Fruit fly (Drosophila melanogaster) whole organism, wandering third instar larva: ENCODE measurements around the gene CG45154.

Experiments
- CG32264 ChIP-seq: fragments of 200-800 bp; sonication (Bioruptor generic); optimal IDR thresholded peaks from 2 replicates; lab custom pipeline; 2016; ENCODE audit warnings: missing biosample characterization, missing genetic modification characterization
- CrebA ChIP-seq: fragments of 200-800 bp; sonication (Bioruptor generic); optimal IDR thresholded peaks from 2 replicates; lab custom pipeline; 2016; ENCODE audit warnings: missing biosample characterization, mild to moderate bottlenecking, missing genetic modification characterization, borderline replicate concordance
- Dfd ChIP-seq: fragments of >200 bp; optimal IDR thresholded peaks from 2 replicates; lab custom pipeline; 2017; ENCODE audit warnings: missing biosample characterization, missing genetic modification characterization
- Jra ChIP-seq: sonication (Bioruptor generic); optimal IDR thresholded peaks from 2 replicates; lab custom pipeline; 2016; ENCODE audit warnings: missing biosample characterization, missing genetic modification characterization
- fru ChIP-seq: fragments of 200-800 bp; sonication (Bioruptor generic); optimal IDR thresholded peaks from 3 replicates; lab custom pipeline; 2016; ENCODE audit warnings: missing biosample characterization, mild to moderate bottlenecking, missing genetic modification characterization
- h ChIP-seq: fragments of 200-800 bp; sonication (Bioruptor generic); optimal IDR thresholded peaks from 3 replicates; lab custom pipeline; 2016; ENCODE audit warnings: missing biosample characterization, mild to moderate bottlenecking, missing genetic modification characterization
- pan ChIP-seq: fragments of >200 bp; optimal IDR thresholded peaks from 2 replicates; lab custom pipeline; 2017
- psq ChIP-seq: fragments of 200-800 bp; sonication (Bioruptor generic); optimal IDR thresholded peaks from 3 replicates; lab custom pipeline; 2017; ENCODE audit warnings: missing biosample characterization, mild to moderate bottlenecking, missing genetic modification characterization, moderate library complexity
- sage ChIP-seq: fragments of 200-800 bp; sonication (Bioruptor generic); optimal IDR thresholded peaks from 2 replicates; lab custom pipeline; 2016; ENCODE audit warnings: missing biosample characterization, mild to moderate bottlenecking, missing genetic modification characterization
- usp ChIP-seq: fragments of >200 bp; optimal IDR thresholded peaks from 2 replicates; lab custom pipeline; 2017; ENCODE audit warnings: missing biosample characterization, missing genetic modification characterization

DNA sequence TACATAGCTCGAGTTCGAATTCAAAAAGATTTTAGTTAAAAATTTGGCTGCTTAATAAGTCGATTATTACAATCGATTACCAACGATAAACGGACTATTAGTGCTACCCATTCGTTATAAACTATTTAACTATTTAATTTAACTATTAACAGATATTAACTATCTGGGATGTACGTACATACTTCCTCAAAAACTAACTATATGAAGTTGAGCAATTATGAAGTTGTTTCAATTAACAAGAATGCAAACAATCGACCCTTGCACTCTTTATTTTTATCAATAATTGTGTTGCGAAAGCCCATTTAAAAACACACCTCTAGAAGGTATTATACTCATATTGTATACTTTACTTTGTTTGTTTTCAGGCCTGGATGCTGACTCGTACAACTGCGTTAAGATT is 40.6 kb downstream of the CG45154 start, which contains the start of gene CG1503:
- TF ChIP-seq CG32264 (GFP tag; lab: Kevin White, UChicago): no peak
- TF ChIP-seq usp (GFP tag; lab: Kevin White, UChicago): no peak
- no peak for TF ChIP-seq Jra
- no peak for TF ChIP-seq CrebA (GFP tag; lab: Kevin White, UChicago)
- TF ChIP-seq Dfd (GFP tag; lab: Kevin White, UChicago): no peak
- no peak for TF ChIP-seq psq
- no peak for TF ChIP-seq pan (lab: Kevin White, UChicago)
- TF ChIP-seq h (GFP tag; lab: Kevin White, UChicago): no peak
- no peak for TF ChIP-seq fru (GFP tag; lab: Kevin White, UChicago)
- TF ChIP-seq sage (GFP tag; lab: Kevin White, UChicago): no peak
